Worm (Caenorhabditis elegans): ENCODE measurements around the gene srh-61.

- TF ChIP-seq dao-5 (tag; optimal IDR thresholded peaks at IDR 0.05) (no peak), him-1 (tag; optimal IDR thresholded peaks at IDR 0.05) (no peak), W03F9.2 (tag; optimal IDR thresholded peaks at IDR 0.05) (no peak)
Measured at ce11 chrII:12485060-12485459, 31.2 kb downstream of the srh-61 start, which contains the start of gene F15A4.10.

Data from whole organism, L4/young adult.